Worm (Caenorhabditis elegans) whole organism, mixed stage, embryonic: Measurements from ENCODE around the gene algn-14.

Experiments used
- bed-3 ChIP-seq: fragments of 200-800 bp; sonication (Bioruptor generic); optimal IDR thresholded peaks from 3 replicates; lab custom pipeline; 2018; ENCODE audit warnings: mild to moderate bottlenecking, missing genetic modification characterization, moderate library complexity, missing compliant biosample characterization
- blmp-1 ChIP-seq: fragments of 150-350 bp; optimal IDR thresholded peaks from 2 replicates; lab custom pipeline; 2014; ENCODE audit warnings: missing biosample characterization, missing genetic modification characterization
- ceh-43 ChIP-seq: fragments of 200-800 bp; sonication (Bioruptor generic); optimal IDR thresholded peaks from 2 replicates; lab custom pipeline; 2018; ENCODE audit warnings: mild to moderate bottlenecking, missing genetic modification characterization, moderate library complexity, missing compliant biosample characterization
- ceh-83 ChIP-seq: fragments of 200-800 bp; sonication (Bioruptor generic); optimal IDR thresholded peaks from 2 replicates; lab custom pipeline; 2018; ENCODE audit warnings: mild to moderate bottlenecking, missing genetic modification characterization, missing compliant biosample characterization
- ces-1 ChIP-seq: fragments of 150-350 bp; optimal IDR thresholded peaks from 2 replicates; lab custom pipeline; 2014; ENCODE audit warnings: missing biosample characterization, missing genetic modification reagents, missing genetic modification characterization
- cnd-1 ChIP-seq: fragments of 200-800 bp; sonication (Bioruptor generic); optimal IDR thresholded peaks from 2 replicates; lab custom pipeline; 2018; ENCODE audit warnings: mild to moderate bottlenecking, missing genetic modification characterization, missing compliant biosample characterization
- drap-1 ChIP-seq: fragments of 200-800 bp; sonication (Bioruptor generic); optimal IDR thresholded peaks from 3 replicates; lab custom pipeline; 2018; ENCODE audit warnings: mild to moderate bottlenecking, missing genetic modification characterization, missing compliant biosample characterization
- elt-1 ChIP-seq: sonication (generic microtip); optimal IDR thresholded peaks from 2 replicates; lab custom pipeline; 2017; ENCODE audit warnings: missing genetic modification characterization, mild to moderate bottlenecking, missing compliant biosample characterization, antibody characterized with exemption, moderate library complexity, borderline replicate concordance; ENCODE audit not compliant: insufficient read depth
- ham-2 ChIP-seq: fragments of 200-800 bp; sonication (Bioruptor generic); optimal IDR thresholded peaks from 2 replicates; lab custom pipeline; 2018; ENCODE audit warnings: mild to moderate bottlenecking, missing genetic modification characterization, missing compliant biosample characterization
- hlh-1 ChIP-seq: fragments of 150-350 bp; optimal IDR thresholded peaks from 2 replicates; lab custom pipeline; 2014; ENCODE audit warnings: missing biosample characterization, missing genetic modification reagents, missing genetic modification characterization
- lin-13 ChIP-seq: fragments of 150-350 bp; optimal IDR thresholded peaks from 2 replicates; lab custom pipeline; 2014; ENCODE audit warnings: missing biosample characterization, missing genetic modification characterization
- lin-32 ChIP-seq: fragments of 200-800 bp; sonication (Bioruptor generic); optimal IDR thresholded peaks from 2 replicates; lab custom pipeline; 2018; ENCODE audit warnings: mild to moderate bottlenecking, missing genetic modification characterization, missing compliant biosample characterization
- mep-1 ChIP-seq: fragments of 150-350 bp; optimal IDR thresholded peaks from 2 replicates; lab custom pipeline; 2017; ENCODE audit warnings: missing biosample characterization, missing genetic modification reagents, missing genetic modification characterization, inconsistent platforms
- mls-2 ChIP-seq: sonication (generic microtip); optimal IDR thresholded peaks from 2 replicates; lab custom pipeline; 2016; ENCODE audit warnings: mild to moderate bottlenecking, missing genetic modification characterization, moderate library complexity, missing compliant biosample characterization
- nhr-12 ChIP-seq: fragments of 150-350 bp; optimal IDR thresholded peaks from 2 replicates; lab custom pipeline; 2014; ENCODE audit warnings: missing biosample characterization, missing genetic modification characterization
- nhr-2 ChIP-seq: fragments of 150-350 bp; optimal IDR thresholded peaks from 2 replicates; lab custom pipeline; 2014; ENCODE audit warnings: missing biosample characterization, missing genetic modification characterization
- nhr-237 ChIP-seq: fragments of 150-350 bp; optimal IDR thresholded peaks from 2 replicates; lab custom pipeline; 2014; ENCODE audit warnings: missing biosample characterization, missing genetic modification characterization
- nhr-28 ChIP-seq: fragments of 150-350 bp; optimal IDR thresholded peaks from 2 replicates; lab custom pipeline; 2014; ENCODE audit warnings: missing biosample characterization, missing genetic modification characterization
- pha-4 ChIP-seq: fragments of 150-350 bp; optimal IDR thresholded peaks from 2 replicates; lab custom pipeline; 2018; ENCODE audit warnings: missing biosample characterization, missing genetic modification reagents, missing genetic modification characterization
- sem-2 ChIP-seq: fragments of 200-800 bp; sonication (Bioruptor generic); optimal IDR thresholded peaks from 2 replicates; lab custom pipeline; 2018; ENCODE audit warnings: mild to moderate bottlenecking, missing genetic modification characterization, missing compliant biosample characterization
- snpc-4 ChIP-seq: fragments of 150-350 bp; optimal IDR thresholded peaks from 2 replicates; lab custom pipeline; 2014; ENCODE audit warnings: missing biosample characterization, missing genetic modification characterization
- sptf-1 ChIP-seq: sonication (generic microtip); optimal IDR thresholded peaks from 2 replicates; lab custom pipeline; 2017; ENCODE audit warnings: mild to moderate bottlenecking, missing genetic modification characterization, moderate library complexity, missing compliant biosample characterization
- tbx-8 ChIP-seq: fragments of 200-800 bp; sonication (Bioruptor generic); optimal IDR thresholded peaks from 2 replicates; lab custom pipeline; 2018; ENCODE audit warnings: mild to moderate bottlenecking, missing genetic modification characterization, moderate library complexity, missing compliant biosample characterization
- unc-120 ChIP-seq: sonication (generic microtip); optimal IDR thresholded peaks from 2 replicates; lab custom pipeline; 2017; ENCODE audit warnings: missing genetic modification characterization, missing compliant biosample characterization; ENCODE audit not compliant: poor library complexity, severe bottlenecking
- unc-39 ChIP-seq: fragments of 150-350 bp; optimal IDR thresholded peaks from 2 replicates; lab custom pipeline; 2014; ENCODE audit warnings: missing biosample characterization, missing genetic modification characterization
- unc-62 ChIP-seq: fragments of 150-350 bp; optimal IDR thresholded peaks from 2 replicates; lab custom pipeline; 2014; ENCODE audit warnings: missing biosample characterization, missing genetic modification reagents, missing genetic modification characterization
- zip-8 ChIP-seq: fragments of 150-350 bp; optimal IDR thresholded peaks from 2 replicates; lab custom pipeline; 2014; ENCODE audit warnings: missing biosample characterization, missing genetic modification characterization
- ztf-11 ChIP-seq: fragments of 150-350 bp; optimal IDR thresholded peaks from 2 replicates; lab custom pipeline; 2014; ENCODE audit warnings: missing biosample characterization, missing genetic modification characterization

algn-14 gene

ce11 chrIV:3803252-3803651, at the start of gene algn-14, which contains the start of gene M02B7.2:
TSS of gene algn-14 (minus strand) at chrIV:3803426.
TSS of gene M02B7.2 (plus strand) at chrIV:3803581.
- no peak for TF ChIP-seq ham-2 (GFP tag; lab: Kevin White, UChicago)
- TF ChIP-seq ces-1 (GFP tag; lab: Kevin White, UChicago): peak; percentile 56
- peak; percentile 78 for TF ChIP-seq unc-120 (tag; lab: Kevin White, UChicago)
- TF ChIP-seq mls-2 (tag; lab: Kevin White, UChicago): no peak
- no peak for TF ChIP-seq bed-3

DNA sequence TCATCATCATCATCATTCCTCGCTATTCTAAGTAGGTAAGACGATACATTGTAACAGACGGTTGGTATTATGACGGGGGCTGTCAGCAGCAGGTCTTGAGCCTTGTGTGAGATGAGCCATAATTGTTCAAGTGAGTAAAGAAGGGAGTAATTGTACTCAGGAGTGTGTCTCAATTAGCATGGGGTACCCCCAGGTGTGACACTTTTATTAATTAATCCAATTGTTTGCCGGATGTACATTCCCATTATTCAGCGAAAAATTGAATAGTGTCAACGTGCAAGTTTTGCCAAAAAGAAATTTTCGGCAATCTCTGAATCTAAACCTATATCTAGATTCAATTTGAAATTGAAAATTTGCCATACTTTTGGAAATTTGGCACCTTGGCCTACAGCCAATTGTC, 45.8 kb upstream of the algn-14 start:
- peak; percentile 24 for TF ChIP-seq nhr-2 (tag; lab: Kevin White, UChicago)
- peak; percentile 79 for TF ChIP-seq ces-1 (GFP tag; lab: Kevin White, UChicago)
- TF ChIP-seq blmp-1 (tag; lab: Kevin White, UChicago): no peak
- TF ChIP-seq nhr-237: no peak
- TF ChIP-seq ceh-43 (GFP tag; lab: Kevin White, UChicago): peak; percentile 52
- peak; percentile 65 for TF ChIP-seq lin-32
- no peak for TF ChIP-seq unc-39 (tag; lab: Kevin White, UChicago)
- TF ChIP-seq, all 35 proteins: peak for 4

DNA sequence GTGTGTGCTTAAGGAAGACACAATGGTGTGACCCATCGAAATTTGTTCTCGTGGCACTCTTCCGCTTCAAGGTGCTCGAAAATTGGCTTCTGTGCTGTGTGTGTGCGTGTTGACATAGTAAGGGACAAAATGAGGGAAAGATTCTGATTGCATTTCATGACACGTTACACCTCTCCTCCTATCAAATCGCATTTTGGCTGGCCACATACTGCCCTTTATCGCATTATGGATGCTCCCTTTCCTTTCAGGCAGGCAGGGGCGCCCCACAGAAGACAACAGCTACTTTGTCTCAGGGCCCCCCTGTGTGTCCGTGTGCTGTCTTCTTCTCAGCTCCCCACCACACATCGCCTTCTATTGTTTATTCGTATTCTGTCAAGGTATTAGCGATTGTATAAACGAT, 44.3 kb upstream of the algn-14 start:
- TF ChIP-seq elt-1 (tag; lab: Kevin White, UChicago) (no peak), ces-1 (GFP tag; lab: Kevin White, UChicago) (peak; percentile 86)

DNA sequence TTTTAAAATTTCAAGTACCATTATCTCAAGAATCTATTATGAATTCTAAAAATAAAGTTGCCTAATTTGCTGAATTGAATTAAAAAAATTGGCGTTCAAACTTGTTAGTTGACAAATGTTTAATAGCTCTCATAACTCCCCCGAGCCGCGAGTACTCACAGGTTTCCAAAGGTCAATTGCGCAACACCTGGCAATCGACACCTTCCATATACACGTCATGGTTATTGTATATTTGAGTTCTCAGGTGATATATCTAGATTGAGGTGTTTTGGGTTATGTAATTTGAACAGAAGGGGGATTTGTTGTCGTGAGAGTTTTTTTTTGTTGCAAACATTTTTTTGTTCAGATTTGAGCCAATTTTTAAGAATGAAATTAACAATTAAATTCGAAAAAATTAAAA, 41.4 kb upstream of the algn-14 start:
- TF ChIP-seq ztf-11 (tag; lab: Kevin White, UChicago): no peak
- TF ChIP-seq unc-120 (tag; lab: Kevin White, UChicago): no peak
- peak; percentile 87 for TF ChIP-seq nhr-2 (tag; lab: Kevin White, UChicago)
- TF ChIP-seq snpc-4: no peak
- no peak for TF ChIP-seq tbx-8 (GFP tag; lab: Kevin White, UChicago)
- TF ChIP-seq zip-8 (tag; lab: Kevin White, UChicago): peak; percentile 79

ce11 chrIV:3844004-3844403, 40.8 kb upstream of the algn-14 start:
- TF ChIP-seq cnd-1 (tag; lab: Kevin White, UChicago) (peak; percentile 47), nhr-2 (tag; lab: Kevin White, UChicago) (no peak), lin-32 (peak; percentile 22)

DNA sequence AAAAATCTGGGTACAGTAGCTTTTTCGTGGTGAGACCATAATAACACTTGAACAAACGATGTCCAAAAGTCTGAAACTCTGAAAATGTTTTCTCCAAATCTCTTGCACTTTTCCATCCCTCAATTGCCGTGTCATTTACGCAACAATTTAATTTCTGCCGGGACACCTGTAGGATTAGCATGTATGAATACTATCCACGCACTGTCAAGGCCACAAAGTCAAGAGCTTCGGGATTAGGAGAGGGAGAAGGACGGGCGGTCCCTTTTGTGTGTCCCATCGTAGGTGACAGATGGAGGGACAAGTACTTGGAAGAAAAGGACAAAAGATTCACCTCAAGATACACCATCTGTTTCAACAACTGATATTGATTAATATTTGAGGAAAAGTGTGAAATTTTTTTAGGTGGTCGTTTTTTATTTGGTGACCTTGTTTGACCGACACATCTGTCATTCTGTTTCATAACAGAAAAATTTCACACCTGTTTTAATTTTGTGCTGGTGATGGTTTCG, 39.8 kb upstream of the algn-14 start:
- no peak for TF ChIP-seq nhr-28 (tag; lab: Kevin White, UChicago)
- TF ChIP-seq ceh-43 (GFP tag; lab: Kevin White, UChicago): no peak
- peak; percentile 13 for TF ChIP-seq ztf-11 (tag; lab: Kevin White, UChicago)
- peak; percentile 92 for TF ChIP-seq cnd-1 (tag; lab: Kevin White, UChicago)
- TF ChIP-seq sem-2 (GFP tag; lab: Kevin White, UChicago): no peak
- TF ChIP-seq mep-1: no peak
- no peak for TF ChIP-seq lin-32
- no peak for TF ChIP-seq nhr-237
- TF ChIP-seq nhr-2 (tag; lab: Kevin White, UChicago): peak; percentile 96
- TF ChIP-seq hlh-1 (tag; lab: Kevin White, UChicago): no peak
- no peak for TF ChIP-seq drap-1
- TF ChIP-seq sptf-1: no peak
- no peak for TF ChIP-seq pha-4 (tag; lab: Kevin White, UChicago)
- TF ChIP-seq nhr-12 (tag; lab: Kevin White, UChicago): no peak
- no peak for TF ChIP-seq ceh-83 (GFP tag; lab: Kevin White, UChicago)
- TF ChIP-seq blmp-1 (tag; lab: Kevin White, UChicago): no peak
- no peak for TF ChIP-seq bed-3
- TF ChIP-seq unc-39 (tag; lab: Kevin White, UChicago): no peak
- no peak for TF ChIP-seq lin-13 (tag; lab: Kevin White, UChicago)
- no peak for TF ChIP-seq ces-1 (GFP tag; lab: Kevin White, UChicago)
- no peak for TF ChIP-seq ham-2 (GFP tag; lab: Kevin White, UChicago)
- no peak for TF ChIP-seq snpc-4
- TF ChIP-seq elt-1 (tag; lab: Kevin White, UChicago): no peak
- peak; percentile 7 for TF ChIP-seq unc-62
